Fruit fly (Drosophila melanogaster) whole organism, prepupa: ENCODE results near the gene CG42784.
A peak's percentile ranks its signal among the peaks of the same experiment; 100 is the strongest.

Experiments
- CG10631 ChIP-seq: fragments of 200-800 bp; sonication (Bioruptor generic); optimal IDR thresholded peaks from 2 replicates; lab custom pipeline; 2016; ENCODE audit warnings: missing biosample characterization, missing genetic modification characterization
- CG10669 ChIP-seq: fragments of 200-800 bp; sonication (Bioruptor generic); optimal IDR thresholded peaks from 3 replicates; lab custom pipeline; 2018; ENCODE audit warnings: missing biosample characterization, mild to moderate bottlenecking, missing genetic modification characterization, moderate library complexity
- CG11294 ChIP-seq: fragments of 200-800 bp; sonication (Bioruptor generic); IDR thresholded peaks from 2 replicates; pipeline ENCODE4 v1.3.6; 2022; ENCODE audit warnings: missing biosample characterization, missing genetic modification characterization
- CG11902 ChIP-seq: fragments of 200-800 bp; sonication (Bioruptor generic); optimal IDR thresholded peaks from 3 replicates; lab custom pipeline; 2016; ENCODE audit warnings: missing biosample characterization, missing genetic modification characterization
- CG15336 ChIP-seq: fragments of 200-800 bp; sonication (Bioruptor generic); IDR thresholded peaks from 2 replicates; pipeline ENCODE4 v1.3.6; 2022; ENCODE audit warnings: missing biosample characterization, missing genetic modification characterization
- CG16779 ChIP-seq: fragments of 200-800 bp; sonication (Bioruptor generic); optimal IDR thresholded peaks from 3 replicates; lab custom pipeline; 2017; ENCODE audit warnings: missing biosample characterization, mild to moderate bottlenecking, missing genetic modification characterization
- CG3032 ChIP-seq: fragments of 200-800 bp; optimal IDR thresholded peaks from 2 replicates; lab custom pipeline; 2019; ENCODE audit warnings: missing biosample characterization, mild to moderate bottlenecking, missing genetic modification characterization, moderate library complexity
- CG31627 ChIP-seq: fragments of 200-800 bp; sonication (Bioruptor generic); optimal IDR thresholded peaks from 3 replicates; lab custom pipeline; 2016; ENCODE audit warnings: missing biosample characterization, missing genetic modification characterization
- CG32006 ChIP-seq: fragments of 200-800 bp; sonication (Bioruptor generic); optimal IDR thresholded peaks from 3 replicates; lab custom pipeline; 2017; ENCODE audit warnings: missing biosample characterization, mild to moderate bottlenecking, missing genetic modification characterization
- CG4318 ChIP-seq: fragments of 200-800 bp; sonication (Bioruptor generic); optimal IDR thresholded peaks from 3 replicates; lab custom pipeline; 2017; ENCODE audit warnings: missing biosample characterization, mild to moderate bottlenecking, missing genetic modification characterization
- CG6163 ChIP-seq: fragments of 200-800 bp; sonication (Bioruptor generic); IDR thresholded peaks from 3 replicates; pipeline ENCODE4 v1.3.6; 2022; ENCODE audit warnings: missing biosample characterization, missing genetic modification characterization
- CG6276 ChIP-seq: fragments of 200-800 bp; sonication (Bioruptor generic); optimal IDR thresholded peaks from 2 replicates; lab custom pipeline; 2017; ENCODE audit warnings: missing biosample characterization, mild to moderate bottlenecking, missing genetic modification characterization
- CG6792 ChIP-seq: fragments of 200-800 bp; sonication (Bioruptor generic); optimal IDR thresholded peaks from 3 replicates; lab custom pipeline; 2016; ENCODE audit warnings: missing biosample characterization, missing genetic modification characterization
- CG6854 ChIP-seq: fragments of 200-800 bp; sonication (Bioruptor generic); optimal IDR thresholded peaks from 2 replicates; lab custom pipeline; 2017; ENCODE audit warnings: missing biosample characterization, mild to moderate bottlenecking, missing genetic modification characterization
- CG8632 ChIP-seq: fragments of 200-800 bp; sonication (Bioruptor generic); optimal IDR thresholded peaks from 3 replicates; lab custom pipeline; 2016; ENCODE audit warnings: missing biosample characterization, missing genetic modification characterization
- CG9139 ChIP-seq: fragments of 200-800 bp; sonication (Bioruptor generic); optimal IDR thresholded peaks from 3 replicates; lab custom pipeline; 2017; ENCODE audit warnings: missing biosample characterization, mild to moderate bottlenecking, missing genetic modification characterization
- Eip78C ChIP-seq: fragments of 200-800 bp; sonication (Bioruptor generic); peaks from one replicate; lab custom pipeline; 2016; ENCODE audit warnings: missing biosample characterization, missing genetic modification characterization
- Eip93F ChIP-seq: fragments of 200-800 bp; sonication (Bioruptor generic); optimal IDR thresholded peaks from 2 replicates; lab custom pipeline; 2016; ENCODE audit warnings: missing biosample characterization, mild to moderate bottlenecking, missing genetic modification characterization
- Ets21C ChIP-seq: fragments of 200-800 bp; sonication (Bioruptor generic); optimal IDR thresholded peaks from 3 replicates; lab custom pipeline; 2016; ENCODE audit warnings: missing biosample characterization, missing genetic modification characterization
- Ets96B ChIP-seq: fragments of 200-800 bp; optimal IDR thresholded peaks from 2 replicates; lab custom pipeline; 2019; ENCODE audit warnings: missing biosample characterization, mild to moderate bottlenecking, missing genetic modification characterization, moderate library complexity
- Hr38 ChIP-seq: sonication (Bioruptor generic); optimal IDR thresholded peaks from 2 replicates; lab custom pipeline; 2016; ENCODE audit warnings: missing biosample characterization, missing genetic modification characterization
- Hr39 ChIP-seq: fragments of 200-800 bp; sonication (Bioruptor generic); optimal IDR thresholded peaks from 2 replicates; lab custom pipeline; 2016; ENCODE audit warnings: missing biosample characterization, missing genetic modification characterization
- Hr4 ChIP-seq: fragments of 200-800 bp; sonication (Bioruptor generic); optimal IDR thresholded peaks from 3 replicates; lab custom pipeline; 2016; ENCODE audit warnings: missing biosample characterization, missing genetic modification characterization
- Lpt ChIP-seq: fragments of 200-800 bp; sonication (Bioruptor generic); optimal IDR thresholded peaks from 3 replicates; lab custom pipeline; 2016; ENCODE audit warnings: missing biosample characterization, missing genetic modification characterization
- Met ChIP-seq: fragments of 200-800 bp; sonication (Bioruptor generic); optimal IDR thresholded peaks from 3 replicates; lab custom pipeline; 2016; ENCODE audit warnings: missing biosample characterization, missing genetic modification characterization
- Sox14 ChIP-seq: fragments of 200-800 bp; sonication (Bioruptor generic); optimal IDR thresholded peaks from 3 replicates; lab custom pipeline; 2016; ENCODE audit warnings: missing biosample characterization, missing genetic modification characterization
- Sox15 ChIP-seq: fragments of 200-800 bp; sonication (Bioruptor generic); optimal IDR thresholded peaks from 3 replicates; lab custom pipeline; 2016; ENCODE audit warnings: missing biosample characterization, missing genetic modification characterization
- achi ChIP-seq: fragments of 200-800 bp; sonication (Bioruptor generic); optimal IDR thresholded peaks from 3 replicates; lab custom pipeline; 2016; ENCODE audit warnings: missing biosample characterization, missing genetic modification characterization
- acj6 ChIP-seq: fragments of 200-800 bp; sonication (Bioruptor generic); optimal IDR thresholded peaks from 3 replicates; lab custom pipeline; 2016; ENCODE audit warnings: missing biosample characterization, missing genetic modification characterization
- cyc ChIP-seq: fragments of 200-800 bp; sonication (Bioruptor generic); optimal IDR thresholded peaks from 3 replicates; lab custom pipeline; 2016; ENCODE audit warnings: missing biosample characterization, missing genetic modification characterization
- dsx ChIP-seq: fragments of 200-800 bp; optimal IDR thresholded peaks from 3 replicates; lab custom pipeline; 2019; ENCODE audit warnings: missing biosample characterization, mild to moderate bottlenecking, missing genetic modification characterization, moderate library complexity; ENCODE audit not compliant: poor library complexity, severe bottlenecking
- eg ChIP-seq: fragments of 200-800 bp; sonication (Bioruptor generic); IDR thresholded peaks from 3 replicates; pipeline ENCODE4 v1.3.6; 2022; ENCODE audit warnings: missing biosample characterization, missing genetic modification characterization
- esn ChIP-seq: fragments of 200-800 bp; sonication (Bioruptor generic); optimal IDR thresholded peaks from 2 replicates; lab custom pipeline; 2016; ENCODE audit warnings: missing biosample characterization, mild to moderate bottlenecking, missing genetic modification characterization, moderate library complexity
- fd85E ChIP-seq: fragments of 200-800 bp; sonication (Bioruptor generic); optimal IDR thresholded peaks from 3 replicates; lab custom pipeline; 2016; ENCODE audit warnings: missing biosample characterization, missing genetic modification characterization
- fkh ChIP-seq: fragments of 200-800 bp; sonication (Bioruptor generic); optimal IDR thresholded peaks from 3 replicates; lab custom pipeline; 2017; ENCODE audit warnings: missing biosample characterization, mild to moderate bottlenecking, missing genetic modification characterization, moderate library complexity
- lz ChIP-seq: fragments of 200-800 bp; sonication (Bioruptor generic); optimal IDR thresholded peaks from 3 replicates; lab custom pipeline; 2016; ENCODE audit warnings: missing biosample characterization, missing genetic modification characterization
- net ChIP-seq: fragments of 200-800 bp; sonication (Bioruptor generic); optimal IDR thresholded peaks from 3 replicates; lab custom pipeline; 2016; ENCODE audit warnings: missing biosample characterization, missing genetic modification characterization
- pdm3 ChIP-seq: fragments of 200-800 bp; sonication (Bioruptor generic); optimal IDR thresholded peaks from 3 replicates; lab custom pipeline; 2016; ENCODE audit warnings: missing biosample characterization, missing genetic modification characterization
- salr ChIP-seq, 2 experiments: fragments of 200-800 bp; sonication (Bioruptor generic); optimal IDR thresholded peaks; 3 replicates each; lab custom pipeline; 2016 to 2018; ENCODE audit warnings: missing biosample characterization in 2 of 2, missing genetic modification characterization in 2 of 2, mild to moderate bottlenecking in 1 of 2
- spab ChIP-seq: fragments of 200-800 bp; sonication (Bioruptor generic); optimal IDR thresholded peaks from 2 replicates; lab custom pipeline; 2017; ENCODE audit warnings: missing biosample characterization, mild to moderate bottlenecking, missing genetic modification characterization, missing genetic modification reagents
- ss ChIP-seq, 2 experiments: fragments of 200-800 bp; sonication (Bioruptor generic); optimal IDR thresholded peaks; 2 replicates in 1 of 2; 3 replicates in 1 of 2; lab custom pipeline; 2017 to 2018; ENCODE audit warnings: mild to moderate bottlenecking in 2 of 2, missing biosample characterization in 2 of 2, missing genetic modification characterization in 2 of 2, moderate library complexity in 1 of 2
- svp ChIP-seq: fragments of 200-800 bp; sonication (Bioruptor generic); peaks from one replicate; lab custom pipeline; 2016; ENCODE audit warnings: missing biosample characterization, missing genetic modification characterization
- topi ChIP-seq: fragments of 200-800 bp; sonication (Bioruptor generic); optimal IDR thresholded peaks from 3 replicates; lab custom pipeline; 2016; ENCODE audit warnings: missing biosample characterization, missing genetic modification characterization

Gene CG42784

dm6 chr2L:13547738-13548726 lies 132.8 kb downstream of the CG42784 start (continued):
- TF ChIP-seq CG10631 = peak; percentile 86
- peak; percentile 54 to 72 for TF ChIP-seq ss (GFP tag; optimal IDR thresholded peaks at IDR 0.05; lab: Kevin White, UChicago)
- TF ChIP-seq Hr38 (GFP tag; lab: Kevin White, UChicago) = no peak
- TF ChIP-seq pdm3 (GFP tag; lab: Kevin White, UChicago) = peak; percentile 78
- peak; percentile 69 for TF ChIP-seq CG4318
- TF ChIP-seq Lpt (GFP tag; lab: Kevin White, UChicago) = no peak
- peak; percentile 85 for TF ChIP-seq cyc (GFP tag; lab: Kevin White, UChicago)
- TF ChIP-seq CG10669 (GFP tag; lab: Kevin White, UChicago) = peak; percentile 77
- peak; percentile 73 for TF ChIP-seq Sox15 (GFP tag; lab: Kevin White, UChicago)
- peak; percentile 85 for TF ChIP-seq Met
- no peak for TF ChIP-seq CG15336
- TF ChIP-seq net (GFP tag; lab: Kevin White, UChicago) = peak; percentile 55
- peak; percentile 87 for TF ChIP-seq esn (GFP tag; lab: Kevin White, UChicago)
- peak; percentile 80 for TF ChIP-seq achi (GFP tag; lab: Kevin White, UChicago)
- TF ChIP-seq, all 60 proteins: peak for 51

DNA sequence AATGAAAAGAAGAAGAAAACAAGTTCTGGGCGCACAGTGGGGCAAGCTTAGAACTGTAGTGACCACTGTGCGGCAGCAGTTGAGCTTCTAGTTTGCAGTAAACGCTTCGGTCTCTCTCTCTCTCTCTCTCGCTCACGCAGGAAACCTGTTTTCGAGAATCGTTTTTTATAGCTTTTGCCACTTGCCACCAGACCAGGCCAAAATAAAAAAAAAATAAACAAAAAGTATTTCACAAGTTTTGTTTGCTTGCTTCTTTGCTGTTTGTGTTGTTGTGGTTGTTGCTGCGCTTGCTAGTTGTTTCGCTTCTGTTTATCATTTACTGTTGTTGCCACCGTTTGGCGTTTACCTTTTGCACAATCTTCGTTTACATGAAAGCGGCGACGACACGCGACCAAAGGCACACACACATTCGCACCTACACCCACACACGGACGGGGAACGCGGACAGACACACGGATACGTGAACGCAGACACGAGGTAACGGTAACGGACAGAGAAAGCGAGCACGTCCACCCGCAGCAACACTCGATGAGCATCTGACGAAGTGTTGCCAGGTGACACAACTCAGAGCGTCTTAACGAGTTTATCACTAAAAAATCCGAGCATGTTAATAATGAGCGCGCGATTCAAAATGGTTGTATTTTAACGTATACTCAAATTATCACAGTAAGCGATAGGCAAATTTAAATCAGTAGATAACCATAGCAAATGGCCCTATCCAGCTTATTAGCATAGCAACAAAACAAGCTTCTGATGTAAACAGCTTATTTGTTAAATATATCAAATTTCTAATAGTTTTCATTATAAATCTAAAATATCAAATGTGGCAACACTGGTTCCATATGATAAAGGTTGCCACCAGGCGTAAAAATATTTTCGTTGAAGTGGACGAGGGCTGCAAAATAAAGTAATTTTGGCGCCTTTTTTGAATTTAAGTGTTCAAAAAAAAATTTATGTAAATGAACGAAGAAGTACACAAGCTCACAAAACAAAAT lies 133.9 kb downstream of the CG42784 start, which contains the start of gene B4:
B4 (minus strand) TSS at position 543 of the 995 bp plus-strand sequence.
- TF ChIP-seq Ets21C (GFP tag; lab: Kevin White, UChicago) = no peak
- peak; percentile 59 for TF ChIP-seq CG6854 (GFP tag; lab: Kevin White, UChicago)
- TF ChIP-seq CG10631 = no peak
- peak; percentile 7 for TF ChIP-seq acj6 (GFP tag; lab: Kevin White, UChicago)
- no peak for TF ChIP-seq topi
- TF ChIP-seq Sox15 (GFP tag; lab: Kevin White, UChicago) = peak; percentile 6
- TF ChIP-seq cyc (GFP tag; lab: Kevin White, UChicago) = no peak
- TF ChIP-seq Eip93F = peak; percentile 7
- TF ChIP-seq CG4318 = no peak
- TF ChIP-seq spab (GFP tag; lab: Kevin White, UChicago) = peak; percentile 54
- peak; percentile 57; the same call in 2 of the 3 replicates for TF ChIP-seq CG6163 (GFP tag; lab: Robert Waterston, UW)
- TF ChIP-seq Hr39 (GFP tag; lab: Kevin White, UChicago) = peak; percentile 22
- peak; percentile 55 for TF ChIP-seq svp (GFP tag; lab: Kevin White, UChicago)
- TF ChIP-seq CG9139 (GFP tag; lab: Kevin White, UChicago) = peak; percentile 49
- no peak for TF ChIP-seq pdm3 (GFP tag; lab: Kevin White, UChicago)
- TF ChIP-seq CG11902 = no peak
- no peak for TF ChIP-seq Sox14 (GFP tag; lab: Kevin White, UChicago)
- peak; percentile 26 for TF ChIP-seq CG3032 (tag; lab: Kevin White, UChicago)
- no peak for TF ChIP-seq Met
- peak; percentile 11 for TF ChIP-seq CG31627 (GFP tag; lab: Kevin White, UChicago)
- TF ChIP-seq dsx = peak; percentile 21
- no peak for TF ChIP-seq fd85E
- peak; percentile 92 for TF ChIP-seq fkh (GFP tag; lab: Kevin White, UChicago)
- peak; percentile 17 for TF ChIP-seq lz
- TF ChIP-seq ss (GFP tag; optimal IDR thresholded peaks at IDR 0.05; lab: Kevin White, UChicago) = peak; percentile 86 to 92
- TF ChIP-seq CG11294 = 0 out of 2 replicates have a peak, but pooled peaks have one; percentile 7
- TF ChIP-seq achi (GFP tag; lab: Kevin White, UChicago) = no peak
- TF ChIP-seq Ets96B (tag; lab: Kevin White, UChicago) = peak; percentile 46
- TF ChIP-seq CG6792 (GFP tag; lab: Kevin White, UChicago) = no peak
- peak; percentile 65; the same call in 2 of the 3 replicates for TF ChIP-seq eg (GFP tag; lab: Robert Waterston, UW)
- TF ChIP-seq CG32006 (GFP tag; lab: Kevin White, UChicago) = peak; percentile 22
- TF ChIP-seq Hr38 (GFP tag; lab: Kevin White, UChicago) = no peak
- no peak for TF ChIP-seq salr (GFP tag; optimal IDR thresholded peaks at IDR 0.05; lab: Kevin White, UChicago)
- peak; percentile 42 for TF ChIP-seq net (GFP tag; lab: Kevin White, UChicago)
- no peak for TF ChIP-seq CG8632 (GFP tag; lab: Kevin White, UChicago)
- TF ChIP-seq CG16779 (tag; lab: Kevin White, UChicago) = peak; percentile 60
- TF ChIP-seq Eip78C (GFP tag; lab: Kevin White, UChicago) = peak; percentile 79
- TF ChIP-seq CG6276 (GFP tag; lab: Kevin White, UChicago) = peak; percentile 74
- TF ChIP-seq Lpt (GFP tag; lab: Kevin White, UChicago) = peak; percentile 60
- TF ChIP-seq Hr4 (GFP tag; lab: Kevin White, UChicago) = no peak
